Worm (Caenorhabditis elegans) whole organism, L2 larva: ENCODE measurements around the gene col-155.

Experiments
- lsy-2 ChIP-seq, 2 experiments: fragments of 150-350 bp in 1 of 2; sonication (generic microtip) in 1 of 2; optimal IDR thresholded peaks; 2 replicates each; lab custom pipeline; 2014 to 2017; ENCODE audit warnings: missing biosample characterization in 2 of 2, missing genetic modification characterization in 2 of 2
- nhr-6 ChIP-seq: fragments of 150-350 bp; optimal IDR thresholded peaks from 2 replicates; lab custom pipeline; 2014; ENCODE audit warnings: missing biosample characterization, missing genetic modification characterization
- sma-9 ChIP-seq, 2 experiments: fragments of 150-350 bp in 1 of 2; sonication (generic microtip) in 1 of 2; optimal IDR thresholded peaks; 2 replicates each; lab custom pipeline; 2014 to 2016; ENCODE audit warnings: missing genetic modification characterization in 2 of 2, mild to moderate bottlenecking in 1 of 2, missing biosample characterization in 1 of 2, missing compliant biosample characterization in 1 of 2, missing genetic modification reagents in 1 of 2, moderate library complexity in 1 of 2

DNA sequence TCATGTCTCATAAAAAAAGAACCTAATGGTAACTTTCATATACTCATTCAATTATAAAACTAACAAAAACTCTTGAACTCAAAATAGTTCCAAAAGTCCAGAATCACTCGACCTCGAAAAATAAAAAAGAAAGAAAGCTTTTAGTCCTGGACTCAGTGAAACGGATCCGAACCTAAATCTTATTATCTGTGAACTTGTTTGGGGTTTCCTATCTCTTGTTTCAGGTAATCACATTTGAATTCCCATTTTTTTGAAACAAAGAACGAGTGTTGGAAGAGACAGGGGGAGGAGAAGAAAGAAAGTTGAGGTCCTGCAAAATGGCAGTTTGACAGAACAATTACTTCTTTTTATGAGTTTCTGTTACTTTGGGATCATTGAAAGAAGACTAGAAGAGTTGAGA lies 35.4 kb downstream of the col-155 start:
- TF ChIP-seq lsy-2 (tag; optimal IDR thresholded peaks at IDR 0.05; lab: Kevin White, UChicago), result no peak
- TF ChIP-seq sma-9 (GFP tag; optimal IDR thresholded peaks at IDR 0.05; lab: Kevin White, UChicago), result no peak
- TF ChIP-seq sma-9 (tag; optimal IDR thresholded peaks at IDR 0.05; lab: Kevin White, UChicago), result no peak
- TF ChIP-seq nhr-6 (tag; lab: Kevin White, UChicago), result no peak
